Fruit fly (Drosophila melanogaster) whole organism: ENCODE results near the gene APC4.

Experiments used
- CG8478 ChIP-seq: fragments of >200 bp; optimal IDR thresholded peaks from 2 replicates; lab custom pipeline; 2018; ENCODE audit warnings: inconsistent platforms
- Dll ChIP-seq: fragments of >200 bp; optimal IDR thresholded peaks from 2 replicates; lab custom pipeline; 2017
- pan ChIP-seq: fragments of >200 bp; optimal IDR thresholded peaks from 2 replicates; lab custom pipeline; 2017
- psq ChIP-seq: fragments of >200 bp; optimal IDR thresholded peaks from 2 replicates; lab custom pipeline; 2017
- usp ChIP-seq: fragments of >200 bp; optimal IDR thresholded peaks from 2 replicates; lab custom pipeline; 2017; ENCODE audit warnings: missing biosample characterization, missing genetic modification characterization, mixed read lengths

DNA sequence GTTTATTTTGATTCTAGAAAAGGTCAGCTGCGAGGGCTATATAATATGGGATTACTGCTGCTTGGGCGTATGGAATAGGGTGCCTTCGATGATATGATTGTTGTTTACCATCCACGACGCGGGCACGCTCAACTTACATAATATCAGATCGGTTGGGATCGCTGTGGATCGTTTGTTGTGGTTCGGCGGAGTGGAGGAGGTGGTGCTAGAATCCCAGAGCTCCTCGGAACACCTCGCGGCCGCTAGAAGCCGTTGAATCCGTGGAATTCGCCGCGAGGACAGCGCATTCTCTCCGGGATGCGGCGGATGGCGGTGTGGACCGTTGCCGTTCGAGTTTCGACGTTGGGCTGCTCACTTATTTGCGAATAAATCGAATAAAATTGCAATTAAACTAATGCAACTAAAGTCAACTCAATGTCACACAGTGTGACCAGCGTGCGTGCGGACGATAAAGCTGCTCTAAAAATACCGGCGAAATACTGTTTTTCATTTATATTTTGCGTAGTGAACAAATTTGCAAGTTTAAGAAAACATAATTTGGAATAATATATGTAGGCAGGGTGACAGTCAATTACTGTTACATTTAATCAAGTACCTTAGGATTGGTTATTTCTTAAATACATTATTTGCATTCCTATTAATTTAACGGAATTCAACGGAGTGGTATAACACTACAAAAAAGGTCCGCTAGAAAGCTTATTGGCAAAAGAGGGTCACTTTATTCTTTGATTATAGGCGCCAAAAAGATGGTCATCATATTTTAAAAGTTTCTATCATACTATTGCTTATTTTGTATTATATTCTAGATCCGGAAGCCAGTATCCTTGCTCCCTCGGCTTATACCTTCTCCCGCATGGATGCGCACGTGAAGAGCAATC is 20.8 kb downstream of the APC4 start, which contains the start of gene CG7766:
- TF ChIP-seq usp (GFP tag; lab: Kevin White, UChicago), result no peak
- no peak for TF ChIP-seq pan (lab: Kevin White, UChicago)
- TF ChIP-seq psq (lab: Kevin White, UChicago), result no peak
- no peak for TF ChIP-seq Dll (lab: Kevin White, UChicago)
- no peak for TF ChIP-seq CG8478
